Fruit fly (Drosophila melanogaster): ENCODE data around the gene mop.

Gene mop

DNA sequence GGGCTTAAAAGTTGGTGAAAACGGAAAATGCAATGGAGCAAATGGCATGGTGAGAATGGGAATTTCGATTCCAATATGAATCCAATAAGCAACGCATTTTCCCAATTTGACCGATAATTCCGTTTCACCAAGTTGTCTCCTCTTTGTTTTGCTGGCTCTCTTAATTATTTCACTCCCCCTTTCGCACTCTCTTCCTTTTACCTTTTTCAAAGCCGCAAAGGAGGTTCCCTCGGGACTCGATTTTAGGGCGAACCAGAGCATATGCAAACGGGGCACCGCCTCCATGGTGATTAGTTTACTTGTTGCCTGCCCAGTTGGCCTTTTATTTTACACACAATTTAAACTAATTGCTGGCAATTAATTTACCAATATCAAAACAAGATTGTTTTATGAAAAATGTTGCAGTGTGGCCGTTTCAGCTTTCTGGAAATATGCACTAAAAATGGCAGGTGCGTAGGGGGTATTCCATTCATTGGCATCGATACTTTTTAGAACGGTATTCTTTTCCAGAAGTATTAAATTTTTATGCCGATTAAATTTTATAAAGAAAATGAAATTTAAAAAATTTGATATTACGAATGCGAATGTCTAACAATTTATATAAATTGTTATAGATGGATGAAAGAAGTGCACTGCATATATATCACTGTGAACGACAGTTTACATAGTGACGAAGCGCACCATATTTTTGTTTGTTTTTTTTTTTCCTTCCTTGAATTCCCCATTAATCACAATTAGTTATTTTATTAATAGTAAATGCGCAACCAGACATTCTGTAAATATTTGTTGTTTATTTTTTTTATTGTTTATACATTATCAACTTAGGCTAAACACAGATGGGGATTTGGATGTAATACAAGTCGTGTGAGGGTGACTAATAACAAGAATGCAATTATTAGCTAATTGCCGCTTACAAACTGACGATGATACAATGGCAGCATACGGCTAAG, at the start of gene mop:
TSS of gene mop (minus strand) at position 419 of the 950 bp plus-strand sequence.
- no peak for TF ChIP-seq CG17801 (GFP tag; optimal IDR thresholded peaks at IDR 0.05; ENCODE audit: partially characterized antibody)

- no peak for TF ChIP-seq CG17801 (GFP tag; optimal IDR thresholded peaks at IDR 0.05; ENCODE audit: partially characterized antibody)
Measured at dm6 chr3L:14822364-14822763, 46.4 kb upstream of the mop start.

- no peak for TF ChIP-seq CG17801 (GFP tag; optimal IDR thresholded peaks at IDR 0.05; ENCODE audit: partially characterized antibody)
Measured at dm6 chr3L:14821133-14821532, 45.2 kb upstream of the mop start.

- no peak for TF ChIP-seq CG17801 (GFP tag; optimal IDR thresholded peaks at IDR 0.05; ENCODE audit: partially characterized antibody)
Measured at dm6 chr3L:14816666-14817065, 40.7 kb upstream of the mop start.

- no peak for TF ChIP-seq CG17801 (GFP tag; optimal IDR thresholded peaks at IDR 0.05; ENCODE audit: partially characterized antibody)
Measured at dm6 chr3L:14804724-14805221, 28.8 kb upstream of the mop start, which contains the start of gene CG17839. Gene CG17839, plus strand, starts transcription at chr3L:14805136.

dm6 chr3L:14803236-14803635, 27.3 kb upstream of the mop start, which contains the start of gene gnu:
Gene gnu, minus strand, starts transcription at chr3L:14803360.
- TF ChIP-seq CG17801 (GFP tag; optimal IDR thresholded peaks at IDR 0.05; ENCODE audit: partially characterized antibody): no peak

dm6 chr3L:14801854-14802616, 26.1 kb upstream of the mop start, which contains the start of gene NHP2:
Gene NHP2, minus strand, starts transcription at chr3L:14802168.
- peak; percentile 53 for TF ChIP-seq CG17801 (GFP tag; optimal IDR thresholded peaks at IDR 0.05; ENCODE audit: partially characterized antibody)

- no peak for TF ChIP-seq CG17801 (GFP tag; optimal IDR thresholded peaks at IDR 0.05; ENCODE audit: partially characterized antibody)
Measured at dm6 chr3L:14790849-14791646, 15.1 kb upstream of the mop start.

- peak; percentile 73 for TF ChIP-seq CG17801 (GFP tag; optimal IDR thresholded peaks at IDR 0.05; ENCODE audit: partially characterized antibody)
Measured at dm6 chr3L:14790127-14790589, 14.2 kb upstream of the mop start.

DNA sequence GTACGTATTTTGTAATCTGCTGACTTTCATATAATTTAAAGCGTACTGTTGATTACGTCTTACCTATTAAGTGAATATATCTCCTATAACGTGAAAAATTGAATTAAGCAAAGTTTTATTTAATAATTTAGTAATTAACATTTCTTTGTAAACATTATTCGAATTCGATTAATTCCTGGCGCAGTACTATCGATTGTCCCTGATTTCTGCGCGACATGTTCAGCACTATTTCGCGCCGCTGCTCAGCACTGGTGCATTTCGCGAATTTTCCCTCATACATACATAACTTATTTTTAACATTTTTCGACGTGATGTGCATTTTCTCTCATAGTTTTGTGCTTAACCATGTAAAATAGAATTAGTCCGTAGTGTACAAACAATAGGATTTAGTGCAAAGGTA, 13.7 kb upstream of the mop start, which contains the start of gene Helz:
TSS of gene Helz (plus strand) at position 260 of the 400 bp plus-strand sequence.
- peak; percentile 2 for TF ChIP-seq CG17801 (GFP tag; optimal IDR thresholded peaks at IDR 0.05; ENCODE audit: partially characterized antibody)

DNA sequence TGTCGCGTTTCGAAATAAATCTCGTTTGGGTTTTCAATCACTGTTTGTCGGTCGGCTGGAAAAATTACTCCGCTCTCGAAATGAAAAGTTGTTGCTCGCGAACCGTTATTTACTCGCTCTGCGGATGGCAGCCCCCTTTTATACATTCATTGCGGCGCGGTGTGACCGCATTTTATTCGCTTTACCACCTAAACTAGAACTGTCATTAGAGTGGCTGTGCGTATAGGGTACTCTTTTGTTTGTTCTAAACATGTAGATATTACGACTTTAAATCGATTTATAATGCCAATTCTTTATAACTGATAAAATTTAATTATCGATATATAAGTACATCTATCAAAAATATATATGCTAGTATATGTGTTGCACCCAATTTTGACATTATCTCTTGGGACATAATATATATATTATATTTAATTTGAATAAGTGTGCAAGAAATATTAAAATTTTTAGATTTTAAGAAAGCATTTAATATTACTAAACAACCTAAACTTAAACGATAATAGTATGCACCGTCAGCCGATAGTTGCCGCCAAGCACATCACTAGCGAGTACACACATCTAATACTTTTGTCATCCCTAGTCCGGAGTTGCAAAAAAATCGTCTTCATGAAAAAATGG, 10.4 kb upstream of the mop start, which contains the start of the genes bmm and Tdrd3:
TSS of gene bmm (minus strand) at position 183 of the 621 bp plus-strand sequence.
TSS of gene Tdrd3 (plus strand) at position 562 of the 621 bp plus-strand sequence.
- TF ChIP-seq CG17801 (GFP tag; optimal IDR thresholded peaks at IDR 0.05; ENCODE audit: partially characterized antibody): peak; percentile 82

dm6 chr3L:14785492-14785916, 9.6 kb upstream of the mop start:
- peak; percentile 87 for TF ChIP-seq CG17801 (GFP tag; optimal IDR thresholded peaks at IDR 0.05; ENCODE audit: partially characterized antibody)

DNA sequence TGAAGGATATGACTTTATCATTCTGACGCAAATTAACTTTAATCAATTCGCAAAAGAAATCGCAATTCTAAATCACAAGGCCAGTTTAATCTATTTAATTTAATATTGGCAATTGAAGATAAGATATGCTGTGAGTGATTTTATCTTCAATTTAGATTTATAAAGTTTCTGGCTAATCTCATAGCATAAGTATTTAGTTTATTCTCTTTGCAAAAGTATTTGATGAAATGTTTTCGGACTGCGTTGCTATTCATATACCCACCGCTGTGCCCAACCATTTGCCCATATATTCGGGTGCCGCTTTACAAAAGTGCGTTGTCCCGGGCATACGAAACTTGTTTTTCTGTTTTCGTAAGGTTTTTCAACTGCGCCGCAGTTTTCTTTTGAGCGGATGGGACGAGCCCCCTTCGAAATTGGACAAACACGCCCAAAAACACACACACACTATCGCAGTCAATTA, 9.1 kb upstream of the mop start:
- peak; percentile 5 for TF ChIP-seq CG17801 (GFP tag; optimal IDR thresholded peaks at IDR 0.05; ENCODE audit: partially characterized antibody)

Data from ovary, adult (tissue).